Worm (Caenorhabditis elegans): Measurements from ENCODE around the gene T24D5.4.

The T24D5.4 gene

ce11 chrX:12596868-12597267, at the start of gene T24D5.4:
Gene T24D5.4, plus strand, starts transcription at chrX:12597168.
- no peak for TF ChIP-seq odd-2 (tag; optimal IDR thresholded peaks at IDR 0.05)
- TF ChIP-seq sox-2 (GFP tag; IDR thresholded peaks at IDR 0.05), result no peak
- TF ChIP-seq syd-9 (tag; optimal IDR thresholded peaks at IDR 0.05), result no peak
- TF ChIP-seq ceh-22 (tag; optimal IDR thresholded peaks at IDR 0.05), result no peak
- no peak for TF ChIP-seq Y22D7AL.16 (tag; optimal IDR thresholded peaks at IDR 0.05)
- TF ChIP-seq unc-55 (GFP tag; optimal IDR thresholded peaks at IDR 0.05), result no peak
- no peak for TF ChIP-seq ceh-19 (GFP tag; optimal IDR thresholded peaks at IDR 0.05)

ce11 chrX:12549056-12549455, 47.9 kb upstream of the T24D5.4 start:
- TF ChIP-seq ceh-6 (GFP tag; optimal IDR thresholded peaks at IDR 0.05) (no peak), unc-42 (tag; optimal IDR thresholded peaks at IDR 0.05) (peak; percentile 92), ceh-34 (tag; optimal IDR thresholded peaks at IDR 0.05) (no peak)

ce11 chrX:12551633-12552032, 45.3 kb upstream of the T24D5.4 start, which contains the start of gene npr-4:
Gene npr-4, minus strand, starts transcription at chrX:12551684.
- no peak for TF ChIP-seq hlh-8 (tag; optimal IDR thresholded peaks at IDR 0.05)
- no peak for TF ChIP-seq pax-1 (tag; optimal IDR thresholded peaks at IDR 0.05)
- TF ChIP-seq nfya-1 (tag; optimal IDR thresholded peaks at IDR 0.05), result no peak
- TF ChIP-seq ets-4 (tag; optimal IDR thresholded peaks at IDR 0.05), result no peak
- TF ChIP-seq pqm-1 (tag; optimal IDR thresholded peaks at IDR 0.05), result no peak
- no peak for TF ChIP-seq Y22D7AL.16 (tag; optimal IDR thresholded peaks at IDR 0.05)
- no peak for TF ChIP-seq ceh-45 (GFP tag; IDR thresholded peaks at IDR 0.05)
- no peak for TF ChIP-seq hlh-15 (tag; optimal IDR thresholded peaks at IDR 0.05)
- no peak for TF ChIP-seq tbx-7 (tag; optimal IDR thresholded peaks at IDR 0.05)

- TF ChIP-seq ttx-3 (tag; optimal IDR thresholded peaks at IDR 0.05), result peak; percentile 92
- TF ChIP-seq ref-2 (tag; optimal IDR thresholded peaks at IDR 0.05), result peak; percentile 99
- TF ChIP-seq ets-4 (tag; optimal IDR thresholded peaks at IDR 0.05), result peak; percentile 52
- no peak for TF ChIP-seq pros-1 (tag; optimal IDR thresholded peaks at IDR 0.05)
- peak; percentile 86 for TF ChIP-seq F13H6.1 (tag; optimal IDR thresholded peaks at IDR 0.05)
- TF ChIP-seq ceh-9 (tag; optimal IDR thresholded peaks at IDR 0.05), result peak; percentile 79
- TF ChIP-seq npax-4 (tag; optimal IDR thresholded peaks at IDR 0.05), result peak; percentile 86
- peak; percentile 97 for TF ChIP-seq ceh-45 (GFP tag; IDR thresholded peaks at IDR 0.05)
- TF ChIP-seq syd-9 (tag; optimal IDR thresholded peaks at IDR 0.05), result peak; percentile 93
- TF ChIP-seq ceh-22 (tag; optimal IDR thresholded peaks at IDR 0.05), result no peak
- TF ChIP-seq hlh-30 (tag; optimal IDR thresholded peaks at IDR 0.05; ENCODE audit: insufficient read depth), result peak; percentile 62
- TF ChIP-seq mec-3 (tag; optimal IDR thresholded peaks at IDR 0.05; ENCODE audit: borderline replicate concordance), result peak; percentile 63
- peak; percentile 67 for TF ChIP-seq nfya-1 (tag; optimal IDR thresholded peaks at IDR 0.05)
- peak; percentile 88 for TF ChIP-seq ceh-14 (tag; optimal IDR thresholded peaks at IDR 0.05)
- TF ChIP-seq tbx-7 (tag; optimal IDR thresholded peaks at IDR 0.05), result peak; percentile 56
- TF ChIP-seq pha-4 (tag; optimal IDR thresholded peaks at IDR 0.05), result no peak
- peak; percentile 95 for TF ChIP-seq hlh-6 (tag; optimal IDR thresholded peaks at IDR 0.05)
- peak; percentile 81 for TF ChIP-seq K02D7.2 (tag; optimal IDR thresholded peaks at IDR 0.05)
- peak; percentile 84 for TF ChIP-seq odd-2 (tag; optimal IDR thresholded peaks at IDR 0.05)
- peak; percentile 86 for TF ChIP-seq hlh-13 (GFP tag; optimal IDR thresholded peaks at IDR 0.05)
- TF ChIP-seq ceh-31 (tag; optimal IDR thresholded peaks at IDR 0.05), result peak; percentile 84
- peak; percentile 87 for TF ChIP-seq hlh-15 (tag; optimal IDR thresholded peaks at IDR 0.05)
- TF ChIP-seq dmd-4 (tag; optimal IDR thresholded peaks at IDR 0.05; ENCODE audit: borderline replicate concordance), result peak; percentile 78
- TF ChIP-seq K09A11.1 (tag; optimal IDR thresholded peaks at IDR 0.05; ENCODE audit: insufficient read depth), result peak; percentile 91
- peak; percentile 76 for TF ChIP-seq dve-1 (tag; optimal IDR thresholded peaks at IDR 0.05)
- peak; percentile 75 for TF ChIP-seq rnt-1 (tag; optimal IDR thresholded peaks at IDR 0.05)
- peak; percentile 89 for TF ChIP-seq ceh-19 (GFP tag; optimal IDR thresholded peaks at IDR 0.05)
- TF ChIP-seq pqm-1 (tag; optimal IDR thresholded peaks at IDR 0.05), result peak; percentile 58
- peak; percentile 95 for TF ChIP-seq unc-3 (GFP tag; conservative IDR thresholded peaks at IDR 0.05)
- peak; percentile 90 for TF ChIP-seq unc-3 (tag; optimal IDR thresholded peaks at IDR 0.05)
- TF ChIP-seq C08G9.2 (tag; optimal IDR thresholded peaks at IDR 0.05), result peak; percentile 85
- TF ChIP-seq pat-9 (tag; optimal IDR thresholded peaks at IDR 0.05), result peak; percentile 90
- peak; percentile 86 for TF ChIP-seq hlh-8 (tag; optimal IDR thresholded peaks at IDR 0.05)
- peak; percentile 59 for TF ChIP-seq unc-42 (tag; optimal IDR thresholded peaks at IDR 0.05)
- no peak for TF ChIP-seq elt-4 (tag; optimal IDR thresholded peaks at IDR 0.05)
- peak; percentile 91 for TF ChIP-seq fkh-6 (tag; optimal IDR thresholded peaks at IDR 0.05)
- TF ChIP-seq ama-1 (optimal IDR thresholded peaks at IDR 0.05), result no peak
- peak; percentile 95 for TF ChIP-seq gmeb-2 (tag; optimal IDR thresholded peaks at IDR 0.05)
- TF ChIP-seq sox-2 (GFP tag; IDR thresholded peaks at IDR 0.05), result peak; percentile 86
- TF ChIP-seq madf-2 (tag; optimal IDR thresholded peaks at IDR 0.05), result peak; percentile 92
Measured at ce11 chrX:12563589-12563988, 33.4 kb upstream of the T24D5.4 start.
